Fruit fly (Drosophila melanogaster) whole organism: Measurements from ENCODE around the gene CG16743.

ENCODE experiments used
- CG8478 ChIP-seq: fragments of >200 bp; optimal IDR thresholded peaks from 2 replicates; lab custom pipeline; 2018; ENCODE audit warnings: inconsistent platforms
- pan ChIP-seq: fragments of >200 bp; optimal IDR thresholded peaks from 2 replicates; lab custom pipeline; 2017
- usp ChIP-seq: fragments of >200 bp; optimal IDR thresholded peaks from 2 replicates; lab custom pipeline; 2017; ENCODE audit warnings: missing biosample characterization, missing genetic modification characterization, mixed read lengths

DNA sequence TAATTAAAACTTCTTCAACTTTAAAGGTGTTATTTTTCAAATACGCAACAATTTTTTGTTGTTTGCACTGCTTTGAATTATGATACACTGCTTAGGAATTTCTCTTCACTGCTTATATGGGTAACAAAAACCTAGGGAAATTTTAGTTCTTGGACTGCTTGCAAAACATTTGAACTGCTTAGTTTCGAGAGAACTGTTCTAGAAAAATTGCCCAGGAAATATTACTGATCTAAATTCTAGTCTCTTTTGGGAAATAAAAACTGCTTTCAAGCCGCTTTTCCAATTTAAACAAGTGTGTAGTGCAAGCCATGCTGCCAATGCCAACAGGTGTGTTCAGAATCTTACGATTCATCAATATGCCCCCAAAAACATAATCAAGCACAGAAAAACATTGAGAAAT is 7.6 kb upstream of the CG16743 start:
- TF ChIP-seq usp (no peak), CG8478 (no peak), pan (no peak)
